Worm (Caenorhabditis elegans) whole organism, L1 larva: ENCODE data around the gene aakg-5.
"Not testable (repeated sequence)": the region's sequence is repeated elsewhere in the genome, so short reads cannot be mapped to it uniquely, and the experiment has no call there.

Source experiments
- C16A3.4 ChIP-seq: fragments of 150-350 bp; optimal IDR thresholded peaks from 2 replicates; lab custom pipeline; 2014; ENCODE audit warnings: missing biosample characterization, missing genetic modification characterization
- F16B12.6 ChIP-seq: fragments of 150-350 bp; optimal IDR thresholded peaks from 2 replicates; lab custom pipeline; 2014; ENCODE audit warnings: missing biosample characterization, missing genetic modification characterization
- aha-1 ChIP-seq: fragments of 150-350 bp; optimal IDR thresholded peaks from 2 replicates; lab custom pipeline; 2014; ENCODE audit warnings: missing biosample characterization, missing genetic modification characterization
- ama-1 ChIP-seq: fragments of 150-350 bp; optimal IDR thresholded peaks from 2 replicates; lab custom pipeline; 2014
- blmp-1 ChIP-seq: fragments of 150-350 bp; optimal IDR thresholded peaks from 2 replicates; lab custom pipeline; 2014; ENCODE audit warnings: missing biosample characterization, missing genetic modification characterization
- ceh-63 ChIP-seq: fragments of 200-800 bp; sonication (Bioruptor generic); optimal IDR thresholded peaks from 2 replicates; lab custom pipeline; 2018; ENCODE audit warnings: mild to moderate bottlenecking, missing genetic modification characterization, missing compliant biosample characterization
- ceh-8 ChIP-seq: fragments of 200-800 bp; sonication (Bioruptor generic); optimal IDR thresholded peaks from 2 replicates; lab custom pipeline; 2018; ENCODE audit warnings: mild to moderate bottlenecking, missing genetic modification characterization, moderate library complexity, missing compliant biosample characterization
- ceh-82 ChIP-seq, 3 experiments: fragments of 150-350 bp in 1 of 3; sonication (generic microtip) in 2 of 3; optimal IDR thresholded peaks; 2 replicates each; lab custom pipeline; 2014 to 2017; ENCODE audit warnings: missing biosample characterization in 3 of 3, missing genetic modification characterization in 3 of 3
- dpl-1 ChIP-seq, 3 experiments: fragments of 150-350 bp in 2 of 3; sonication (generic microtip) in 1 of 3; optimal IDR thresholded peaks; 2 replicates each; lab custom pipeline; 2014 to 2017; ENCODE audit warnings: missing biosample characterization in 3 of 3, missing genetic modification characterization in 3 of 3, missing genetic modification reagents in 3 of 3
- efl-1 ChIP-seq, 4 experiments: fragments of 150-350 bp; optimal IDR thresholded peaks in 3 of 4; peaks in 1 of 4; 1 replicate in 1 of 4; 2 replicates in 3 of 4; lab custom pipeline; 2014; ENCODE audit warnings: missing biosample characterization in 2 of 4, missing genetic modification characterization in 2 of 4, missing genetic modification reagents in 2 of 4
- egl-13 ChIP-seq: sonication (generic microtip); optimal IDR thresholded peaks from 2 replicates; lab custom pipeline; 2016; ENCODE audit warnings: missing genotype, missing genetic modification reagents, missing genetic modification characterization, missing compliant biosample characterization
- egl-27 ChIP-seq, 2 experiments: fragments of 150-350 bp in 1 of 2; sonication (generic microtip); optimal IDR thresholded peaks; 3 replicates each; lab custom pipeline; 2017 to 2018; ENCODE audit warnings: missing biosample characterization in 2 of 2, missing genetic modification characterization in 2 of 2, missing genetic modification reagents in 2 of 2
- elt-2 ChIP-seq: sonication (generic microtip); optimal IDR thresholded peaks from 2 replicates; lab custom pipeline; 2016; ENCODE audit warnings: missing genetic modification characterization, mild to moderate bottlenecking, inconsistent platforms, missing compliant biosample characterization, missing genetic modification reagents
- elt-3 ChIP-seq, 6 experiments: fragments of 150-350 bp in 1 of 6; sonication (generic microtip); optimal IDR thresholded peaks; 2 replicates each; lab custom pipeline; 2017 to 2018; ENCODE audit warnings: missing biosample characterization in 6 of 6, missing genetic modification characterization in 6 of 6, inconsistent platforms in 1 of 6
- fkh-10 ChIP-seq: sonication (generic microtip); optimal IDR thresholded peaks from 2 replicates; lab custom pipeline; 2017; ENCODE audit warnings: missing biosample characterization, missing genetic modification reagents, missing genetic modification characterization
- fkh-8 ChIP-seq: sonication (generic microtip); optimal IDR thresholded peaks from 2 replicates; lab custom pipeline; 2016; ENCODE audit warnings: mild to moderate bottlenecking, missing genetic modification characterization, missing compliant biosample characterization
- lin-14 ChIP-seq: fragments of 200-800 bp; sonication (Bioruptor generic); optimal IDR thresholded peaks from 2 replicates; lab custom pipeline; 2018; ENCODE audit warnings: mild to moderate bottlenecking, missing genetic modification characterization, moderate library complexity, missing compliant biosample characterization
- lin-35 ChIP-seq, 2 experiments: fragments of 150-350 bp; optimal IDR thresholded peaks; 2 replicates each; lab custom pipeline; 2014; ENCODE audit warnings: missing biosample characterization in 2 of 2, missing genetic modification characterization in 2 of 2, missing genetic modification reagents in 2 of 2
- lin-39 ChIP-seq: fragments of 150-350 bp; optimal IDR thresholded peaks from 2 replicates; lab custom pipeline; 2014; ENCODE audit warnings: missing biosample characterization, missing genetic modification reagents, missing genetic modification characterization
- lsy-2 ChIP-seq, 2 experiments: fragments of 150-350 bp; optimal IDR thresholded peaks; 2 replicates each; lab custom pipeline; 2014; ENCODE audit warnings: missing biosample characterization in 2 of 2, missing genetic modification characterization in 2 of 2
- mab-9 ChIP-seq: fragments of 200-800 bp; sonication (Bioruptor generic); IDR thresholded peaks from 2 replicates; pipeline ENCODE4 v1.3.6; 2022; ENCODE audit warnings: missing genetic modification reagents, missing genetic modification characterization, missing compliant biosample characterization
- mef-2 ChIP-seq: fragments of 150-350 bp; optimal IDR thresholded peaks from 2 replicates; lab custom pipeline; 2014; ENCODE audit warnings: missing biosample characterization, missing genetic modification characterization
- nhr-11 ChIP-seq: fragments of 150-350 bp; optimal IDR thresholded peaks from 2 replicates; lab custom pipeline; 2014; ENCODE audit warnings: missing biosample characterization, missing genetic modification characterization
- nhr-20 ChIP-seq: sonication (generic microtip); optimal IDR thresholded peaks from 2 replicates; lab custom pipeline; 2016; ENCODE audit warnings: mild to moderate bottlenecking, missing genetic modification characterization, missing compliant biosample characterization
- nhr-28 ChIP-seq: fragments of 150-350 bp; optimal IDR thresholded peaks from 2 replicates; lab custom pipeline; 2014; ENCODE audit warnings: missing biosample characterization, missing genetic modification characterization
- nhr-71 ChIP-seq: sonication (generic microtip); optimal IDR thresholded peaks from 2 replicates; lab custom pipeline; 2016; ENCODE audit warnings: mild to moderate bottlenecking, missing genetic modification characterization, moderate library complexity, missing compliant biosample characterization
- nhr-85 ChIP-seq: sonication (generic microtip); peaks from one replicate; lab custom pipeline; 2016; ENCODE audit warnings: missing genetic modification characterization, inconsistent platforms, missing compliant biosample characterization
- nhr-90 ChIP-seq: sonication (generic microtip); optimal IDR thresholded peaks from 2 replicates; lab custom pipeline; 2016; ENCODE audit warnings: mild to moderate bottlenecking, missing genetic modification characterization, missing compliant biosample characterization; ENCODE audit not compliant: poor library complexity
- pag-3 ChIP-seq: sonication (generic microtip); optimal IDR thresholded peaks from 2 replicates; lab custom pipeline; 2017; ENCODE audit warnings: missing genetic modification characterization, mild to moderate bottlenecking, missing compliant biosample characterization, antibody characterized with exemption, borderline replicate concordance; ENCODE audit not compliant: insufficient read depth
- pax-3 ChIP-seq: fragments of 200-800 bp; sonication (Bioruptor generic); optimal IDR thresholded peaks from 2 replicates; lab custom pipeline; 2018; ENCODE audit warnings: mild to moderate bottlenecking, missing genetic modification characterization, moderate library complexity, missing compliant biosample characterization
- pqm-1 ChIP-seq: sonication (generic microtip); optimal IDR thresholded peaks from 3 replicates; lab custom pipeline; 2017; ENCODE audit warnings: missing biosample characterization, missing genetic modification characterization
- rnt-1 ChIP-seq: sonication (generic microtip); optimal IDR thresholded peaks from 2 replicates; lab custom pipeline; 2016; ENCODE audit warnings: mild to moderate bottlenecking, missing genetic modification characterization, moderate library complexity, missing compliant biosample characterization
- skn-1 ChIP-seq: fragments of 150-350 bp; optimal IDR thresholded peaks from 2 replicates; lab custom pipeline; 2014; ENCODE audit warnings: missing biosample characterization, missing genetic modification characterization
- sox-4 ChIP-seq: sonication (generic microtip); optimal IDR thresholded peaks from 2 replicates; lab custom pipeline; 2016; ENCODE audit warnings: missing genetic modification characterization, missing compliant biosample characterization
- sptf-1 ChIP-seq: fragments of 150-350 bp; optimal IDR thresholded peaks from 2 replicates; lab custom pipeline; 2014; ENCODE audit warnings: missing biosample characterization, missing genetic modification characterization
- swsn-7 ChIP-seq: sonication (generic microtip); optimal IDR thresholded peaks from 2 replicates; lab custom pipeline; 2016; ENCODE audit warnings: missing genetic modification characterization, missing compliant biosample characterization
- tlp-1 ChIP-seq: fragments of 150-350 bp; optimal IDR thresholded peaks from 2 replicates; lab custom pipeline; 2014; ENCODE audit warnings: missing biosample characterization, missing genetic modification characterization
- unc-130 ChIP-seq: fragments of 150-350 bp; optimal IDR thresholded peaks from 2 replicates; lab custom pipeline; 2017; ENCODE audit warnings: missing biosample characterization, missing genetic modification characterization, inconsistent platforms
- vab-15 ChIP-seq: sonication (generic microtip); optimal IDR thresholded peaks from 2 replicates; lab custom pipeline; 2017; ENCODE audit warnings: missing genotype, mild to moderate bottlenecking, missing genetic modification characterization, missing compliant biosample characterization
- xbp-1 ChIP-seq: sonication (generic microtip); optimal IDR thresholded peaks from 2 replicates; lab custom pipeline; 2016; ENCODE audit warnings: missing genetic modification characterization, missing compliant biosample characterization
- zag-1 ChIP-seq: fragments of 150-350 bp; optimal IDR thresholded peaks from 2 replicates; lab custom pipeline; 2014; ENCODE audit warnings: missing biosample characterization, missing genetic modification characterization

aakg-5 gene

DNA sequence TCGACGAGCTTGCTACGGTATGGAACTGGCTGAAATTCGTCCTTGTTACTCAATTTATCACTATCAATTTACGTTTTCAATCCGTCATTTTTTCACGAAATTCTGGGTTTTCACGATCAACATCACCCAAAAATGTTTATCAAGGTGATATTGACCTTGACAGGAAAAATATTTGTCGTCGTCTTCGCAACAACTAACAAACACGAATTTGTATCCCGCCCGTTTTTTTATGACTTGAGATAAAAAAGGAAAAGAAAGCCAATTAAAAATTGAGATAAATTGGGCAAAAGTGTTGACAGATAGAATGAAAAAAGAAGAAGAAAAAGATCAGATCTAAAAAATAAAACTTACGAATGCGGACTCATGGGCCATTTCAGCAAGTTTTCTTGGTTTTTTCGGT is 36.0 kb upstream of the aakg-5 start (continued):
- no peak for TF ChIP-seq lin-39 (tag; lab: Kevin White, UChicago)
- no peak for TF ChIP-seq ama-1 (lab: Kevin White, UChicago)
- TF ChIP-seq ceh-82 (tag; optimal IDR thresholded peaks at IDR 0.05; lab: Kevin White, UChicago) = no peak

- TF ChIP-seq ceh-63 (GFP tag; lab: Kevin White, UChicago) (no peak), mab-9 (GFP tag; lab: Robert Waterston, UW) (no peak), ceh-8 (GFP tag; lab: Kevin White, UChicago) (no peak), lin-39 (tag; lab: Kevin White, UChicago) (no peak), dpl-1 (GFP tag; optimal IDR thresholded peaks at IDR 0.05; lab: Kevin White, UChicago) (no peak), nhr-85 (tag; lab: Kevin White, UChicago) (no peak), sox-4 (tag; lab: Kevin White, UChicago) (no peak), lin-35 (GFP tag; optimal IDR thresholded peaks at IDR 0.05; lab: Kevin White, UChicago) (no peak)
Observed at ce11 chrII:10008552-10008951, 33.6 kb upstream of the aakg-5 start.

ce11 chrII:10007917-10008316 is 33.0 kb upstream of the aakg-5 start, which contains the start of gene ZK892.5:
ZK892.5 (plus strand) TSS chrII:10008217.
- TF ChIP-seq vab-15 = no peak
- no peak for TF ChIP-seq F16B12.6 (tag; lab: Kevin White, UChicago)
- no peak for TF ChIP-seq aha-1 (tag; lab: Kevin White, UChicago)
- TF ChIP-seq nhr-11 (tag; lab: Kevin White, UChicago) = no peak

DNA sequence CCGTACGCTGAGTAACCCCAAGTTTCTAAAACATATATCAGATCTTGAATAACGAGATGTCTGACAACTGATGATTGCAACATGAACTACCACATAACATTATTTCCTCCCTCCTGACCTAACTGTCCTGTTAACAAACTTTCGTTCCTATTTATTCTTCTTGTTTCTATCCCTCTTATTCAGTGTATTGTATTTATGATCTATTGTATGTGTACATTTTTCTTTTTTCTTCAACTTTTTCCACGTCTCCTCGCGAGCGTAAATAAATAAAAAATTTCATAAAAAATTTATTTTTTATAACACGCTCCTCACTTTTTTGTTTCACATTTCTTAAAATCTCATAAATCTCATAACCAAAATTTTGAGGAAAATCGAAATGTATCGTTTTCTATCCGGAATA is 31.3 kb upstream of the aakg-5 start, which contains the start of gene ZK892.4:
Gene ZK892.4 (plus strand): TSS at position 301 of the 400 bp plus-strand sequence.
- TF ChIP-seq sptf-1; C16A3.4; ceh-63 (GFP tag; lab: Kevin White, UChicago): not testable (repeated sequence)

DNA sequence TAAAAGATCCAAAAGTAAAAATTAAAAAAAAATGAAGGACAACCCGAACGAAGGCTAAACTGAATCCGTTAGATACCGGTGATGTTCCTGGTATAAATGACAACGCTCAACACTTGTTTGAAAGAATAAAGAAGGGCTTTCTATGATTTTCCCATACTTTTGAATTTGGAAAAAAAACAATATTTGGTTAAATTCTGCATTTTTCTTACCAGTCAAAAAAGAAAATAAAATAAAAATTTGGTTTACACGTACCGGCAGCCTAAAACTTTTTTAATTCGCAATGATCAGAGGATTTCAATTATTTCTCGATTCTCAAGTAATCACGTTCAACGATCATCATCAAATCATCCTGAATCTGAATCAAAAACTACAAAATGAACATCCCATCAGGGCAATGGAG is 26.6 kb upstream of the aakg-5 start, which contains the start of gene ZK892.3:
Gene ZK892.3 (plus strand): TSS at position 301 of the 400 bp plus-strand sequence.
- TF ChIP-seq efl-1 (optimal IDR thresholded peaks at IDR 0.05; lab: Kevin White, UChicago) = no peak
- TF ChIP-seq efl-1 (GFP tag; optimal IDR thresholded peaks at IDR 0.05 in 1 of 2; lab: Kevin White, UChicago) = peak in 1 of 2 experiments; percentile 43
- TF ChIP-seq nhr-20 (tag; lab: Kevin White, UChicago) = no peak
- TF ChIP-seq, all 84 proteins: peak for 1

- TF ChIP-seq zag-1 (tag; lab: Kevin White, UChicago) = no peak
- TF ChIP-seq swsn-7 (tag; lab: Kevin White, UChicago) = no peak
- peak; percentile 95 for TF ChIP-seq elt-2 (tag; lab: Kevin White, UChicago)
- TF ChIP-seq efl-1 (optimal IDR thresholded peaks at IDR 0.05; lab: Kevin White, UChicago) = no peak
- peak in 1 of 2 experiments; percentile 2 for TF ChIP-seq efl-1 (GFP tag; optimal IDR thresholded peaks at IDR 0.05 in 1 of 2; lab: Kevin White, UChicago)
- TF ChIP-seq egl-27 (tag; optimal IDR thresholded peaks at IDR 0.05; lab: Kevin White, UChicago) = no peak
- no peak for TF ChIP-seq fkh-8
- TF ChIP-seq vab-15 = no peak
- peak; percentile 60 for TF ChIP-seq blmp-1 (tag; lab: Kevin White, UChicago)
- peak; percentile 25 for TF ChIP-seq nhr-90
- TF ChIP-seq lin-14 (GFP tag; lab: Kevin White, UChicago) = no peak
- TF ChIP-seq fkh-10 = no peak
- no peak for TF ChIP-seq rnt-1 (tag; lab: Kevin White, UChicago)
- peak; percentile 66 for TF ChIP-seq nhr-20 (tag; lab: Kevin White, UChicago)
- TF ChIP-seq pqm-1 = peak; percentile 62
- TF ChIP-seq tlp-1 (tag; lab: Kevin White, UChicago) = peak; percentile 59
- TF ChIP-seq nhr-28 (tag; lab: Kevin White, UChicago) = no peak
- TF ChIP-seq pag-3 = no peak
- TF ChIP-seq ceh-82 (tag; optimal IDR thresholded peaks at IDR 0.05; lab: Kevin White, UChicago) = no peak
- peak in 1 of 6 experiments; percentile 41 for TF ChIP-seq elt-3 (tag; optimal IDR thresholded peaks at IDR 0.05; lab: Kevin White, UChicago)
- TF ChIP-seq xbp-1 (tag; lab: Kevin White, UChicago) = no peak
- TF ChIP-seq pax-3 (tag; lab: Kevin White, UChicago) = no peak
- no peak for TF ChIP-seq skn-1
- TF ChIP-seq lin-35 (GFP tag; optimal IDR thresholded peaks at IDR 0.05; lab: Kevin White, UChicago) = peak in 1 of 2 experiments; percentile 58
- TF ChIP-seq unc-130 = no peak
- no peak for TF ChIP-seq egl-13 (tag; lab: Kevin White, UChicago)
- TF ChIP-seq lsy-2 (tag; optimal IDR thresholded peaks at IDR 0.05; lab: Kevin White, UChicago) = peak in 1 of 2 experiments; percentile 31
- TF ChIP-seq nhr-71 = peak; percentile 38
- no peak for TF ChIP-seq mef-2 (tag; lab: Kevin White, UChicago)
Observed at ce11 chrII:10001065-10001464, 26.1 kb upstream of the aakg-5 start, which contains the start of gene nlt-1. nlt-1 (minus strand) TSS chrII:10001142.
